Worm (Caenorhabditis elegans): ENCODE data around the gene spp-16.
A peak's percentile ranks its signal among the peaks of the same experiment; 100 is the strongest.

spp-16 gene

ce11 chrV:10859048-10859637 is 42.0 kb downstream of the spp-16 start (continued):
- no peak for TF ChIP-seq fkh-2 (tag; optimal IDR thresholded peaks at IDR 0.05)
- TF ChIP-seq nhr-23 (tag; optimal IDR thresholded peaks at IDR 0.05), result peak; percentile 26
- peak; percentile 40 for TF ChIP-seq nhr-25 (tag; optimal IDR thresholded peaks at IDR 0.05)
- no peak for TF ChIP-seq lsy-12 (tag; optimal IDR thresholded peaks at IDR 0.05)
- no peak for TF ChIP-seq sea-2 (GFP tag; optimal IDR thresholded peaks at IDR 0.05)
- no peak for TF ChIP-seq nfya-1 (tag; optimal IDR thresholded peaks at IDR 0.05; ENCODE audit: insufficient read depth)
- TF ChIP-seq nhr-28 (tag; optimal IDR thresholded peaks at IDR 0.05), result no peak
- no peak for TF ChIP-seq ceh-28 (tag; optimal IDR thresholded peaks at IDR 0.05)
- no peak for TF ChIP-seq ZK546.5 (tag; optimal IDR thresholded peaks at IDR 0.05)
- TF ChIP-seq daf-12 (tag; optimal IDR thresholded peaks at IDR 0.05), result no peak
- no peak for TF ChIP-seq ztf-4 (tag; optimal IDR thresholded peaks at IDR 0.05)
- TF ChIP-seq nhr-77 (tag; optimal IDR thresholded peaks at IDR 0.05), result no peak
- TF ChIP-seq ceh-16 (tag; optimal IDR thresholded peaks at IDR 0.05), result no peak
- no peak for TF ChIP-seq pqm-1 (tag; optimal IDR thresholded peaks at IDR 0.05)
- TF ChIP-seq skn-1 (tag; optimal IDR thresholded peaks at IDR 0.05), result no peak
- no peak for TF ChIP-seq jun-1 (tag; optimal IDR thresholded peaks at IDR 0.05)
- TF ChIP-seq ama-1 (optimal IDR thresholded peaks at IDR 0.05), result no peak

DNA sequence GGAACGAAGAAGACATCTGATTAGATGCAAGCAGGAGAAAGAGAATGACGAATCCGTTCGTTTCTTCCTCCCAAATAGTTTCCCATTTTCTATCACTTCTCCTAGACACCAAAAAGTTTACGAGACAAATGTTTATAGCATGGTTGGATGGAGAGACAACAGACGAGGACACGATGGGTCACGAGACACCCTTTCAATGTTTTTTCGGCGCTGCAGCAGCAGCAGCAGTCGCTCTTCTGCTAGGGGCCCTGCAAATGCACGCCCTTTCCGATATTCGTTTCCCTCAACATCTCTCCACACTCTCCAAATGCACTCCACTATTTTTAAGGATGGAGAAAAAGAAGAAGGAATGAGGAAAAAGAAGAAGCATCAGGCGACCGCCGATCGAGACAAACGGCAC is 42.8 kb downstream of the spp-16 start:
- TF ChIP-seq fkh-2 (tag; optimal IDR thresholded peaks at IDR 0.05) (no peak), lin-39 (tag; optimal IDR thresholded peaks at IDR 0.05) (peak; percentile 87), ztf-11 (tag; optimal IDR thresholded peaks at IDR 0.05) (no peak), tbx-2 (tag; optimal IDR thresholded peaks at IDR 0.05) (peak; percentile 77), nhr-76 (tag; optimal IDR thresholded peaks at IDR 0.05) (no peak), ceh-82 (tag; optimal IDR thresholded peaks at IDR 0.05) (no peak), nhr-67 (tag; optimal IDR thresholded peaks at IDR 0.05) (no peak), mdl-1 (tag; optimal IDR thresholded peaks at IDR 0.05) (peak; percentile 71), aly-2 (tag; optimal IDR thresholded peaks at IDR 0.05) (no peak), fkh-10 (GFP tag; optimal IDR thresholded peaks at IDR 0.05) (peak; percentile 59), nhr-28 (tag; optimal IDR thresholded peaks at IDR 0.05) (no peak), mml-1 (tag; optimal IDR thresholded peaks at IDR 0.05) (no peak), ceh-28 (tag; optimal IDR thresholded peaks at IDR 0.05) (peak; percentile 52), elt-2 (tag; optimal IDR thresholded peaks at IDR 0.05) (peak; percentile 36), fos-1 (tag; optimal IDR thresholded peaks at IDR 0.05) (no peak), nhr-43 (tag; optimal IDR thresholded peaks at IDR 0.05; ENCODE audit: poor library complexity, severe bottlenecking) (peak; percentile 65), ceh-16 (tag; optimal IDR thresholded peaks at IDR 0.05) (no peak), nhr-12 (tag; optimal IDR thresholded peaks at IDR 0.05) (no peak), nhr-237 (tag; optimal IDR thresholded peaks at IDR 0.05) (no peak), snpc-4 (tag; optimal IDR thresholded peaks at IDR 0.05) (peak; percentile 2), lin-15B (tag; optimal IDR thresholded peaks at IDR 0.05) (no peak), elt-3 (tag; optimal IDR thresholded peaks at IDR 0.05) (no peak), egl-27 (tag; optimal IDR thresholded peaks at IDR 0.05) (peak; percentile 62), unc-62 (GFP tag; optimal IDR thresholded peaks at IDR 0.05) (no peak), skn-1 (tag; optimal IDR thresholded peaks at IDR 0.05) (peak; percentile 19), egl-5 (tag; optimal IDR thresholded peaks at IDR 0.05) (peak; percentile 88), unc-39 (tag; optimal IDR thresholded peaks at IDR 0.05) (no peak), nfya-1 (tag; optimal IDR thresholded peaks at IDR 0.05; ENCODE audit: insufficient read depth) (peak; percentile 85), nhr-23 (tag; optimal IDR thresholded peaks at IDR 0.05) (peak; percentile 56), lsy-12 (tag; optimal IDR thresholded peaks at IDR 0.05) (peak; percentile 59), nhr-25 (tag; optimal IDR thresholded peaks at IDR 0.05) (no peak), pqm-1 (tag; optimal IDR thresholded peaks at IDR 0.05) (no peak), hmg-11 (tag; optimal IDR thresholded peaks at IDR 0.05) (peak; percentile 69), jun-1 (tag; optimal IDR thresholded peaks at IDR 0.05) (peak; percentile 31), zag-1 (tag; optimal IDR thresholded peaks at IDR 0.05) (peak; percentile 66), R02D3.7 (tag; optimal IDR thresholded peaks at IDR 0.05) (no peak), sea-2 (GFP tag; optimal IDR thresholded peaks at IDR 0.05) (no peak), elt-1 (tag; optimal IDR thresholded peaks at IDR 0.05) (no peak), ZK546.5 (tag; optimal IDR thresholded peaks at IDR 0.05) (no peak), nhr-77 (tag; optimal IDR thresholded peaks at IDR 0.05) (no peak), ztf-4 (tag; optimal IDR thresholded peaks at IDR 0.05) (peak; percentile 35), ama-1 (optimal IDR thresholded peaks at IDR 0.05) (peak; percentile 52), nhr-11 (tag; optimal IDR thresholded peaks at IDR 0.05) (peak; percentile 63), pha-4 (tag; optimal IDR thresholded peaks at IDR 0.05) (peak; percentile 59), eor-1 (tag; optimal IDR thresholded peaks at IDR 0.05) (no peak), ceh-9 (tag; optimal IDR thresholded peaks at IDR 0.05) (no peak), daf-12 (tag; optimal IDR thresholded peaks at IDR 0.05) (no peak)
